Worm (Caenorhabditis elegans): Measurements from ENCODE around the gene srg-23.
"Not testable (repeated sequence)": the region's sequence is repeated elsewhere in the genome, so short reads cannot be mapped to it uniquely, and the experiment has no call there.

The srg-23 gene

DNA sequence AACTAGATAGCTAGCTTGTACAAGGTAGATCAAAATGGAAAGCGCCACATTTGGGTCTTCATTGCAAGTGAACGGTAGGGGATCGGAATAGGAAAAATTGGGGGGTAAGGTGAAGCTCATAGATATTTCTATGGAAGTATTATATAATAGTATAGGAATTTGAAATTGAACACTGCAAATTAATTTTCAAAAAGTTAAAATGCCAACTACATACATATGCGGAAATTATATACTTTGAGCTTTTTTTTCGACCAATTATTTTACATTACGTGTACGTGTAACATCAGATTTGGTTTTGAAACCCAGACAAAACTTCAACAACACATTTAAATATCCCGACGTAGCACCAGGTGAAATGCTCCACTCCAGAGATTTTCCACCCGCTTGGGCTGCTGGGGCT is at the start of gene srg-23:
srg-23 (minus strand) TSS at position 101 of the 400 bp plus-strand sequence.
- TF ChIP-seq tbx-37 (GFP tag; conservative IDR thresholded peaks at IDR 0.05) (no peak), flt-1 (GFP tag; IDR thresholded peaks at IDR 0.05) (no peak), F13C5.2 (tag; optimal IDR thresholded peaks at IDR 0.05) (no peak), scrt-1 (GFP tag; IDR thresholded peaks at IDR 0.05) (no peak), ceh-36 (tag; optimal IDR thresholded peaks at IDR 0.05) (no peak), tbx-11 (GFP tag; IDR thresholded peaks at IDR 0.05) (no peak), tra-4 (tag; optimal IDR thresholded peaks at IDR 0.05) (no peak), B0310.2 (tag; optimal IDR thresholded peaks at IDR 0.05) (no peak), hnd-1 (tag; optimal IDR thresholded peaks at IDR 0.05) (no peak), ets-7 (tag; optimal IDR thresholded peaks at IDR 0.05) (no peak), hmbx-1 (tag; optimal IDR thresholded peaks at IDR 0.05) (no peak), aly-1 (tag; optimal IDR thresholded peaks at IDR 0.05) (no peak), sea-1 (GFP tag; conservative IDR thresholded peaks at IDR 0.05) (no peak), ceh-13 (GFP tag; optimal IDR thresholded peaks at IDR 0.05) (no peak), hmg-4 (GFP tag; optimal IDR thresholded peaks at IDR 0.05) (no peak)

DNA sequence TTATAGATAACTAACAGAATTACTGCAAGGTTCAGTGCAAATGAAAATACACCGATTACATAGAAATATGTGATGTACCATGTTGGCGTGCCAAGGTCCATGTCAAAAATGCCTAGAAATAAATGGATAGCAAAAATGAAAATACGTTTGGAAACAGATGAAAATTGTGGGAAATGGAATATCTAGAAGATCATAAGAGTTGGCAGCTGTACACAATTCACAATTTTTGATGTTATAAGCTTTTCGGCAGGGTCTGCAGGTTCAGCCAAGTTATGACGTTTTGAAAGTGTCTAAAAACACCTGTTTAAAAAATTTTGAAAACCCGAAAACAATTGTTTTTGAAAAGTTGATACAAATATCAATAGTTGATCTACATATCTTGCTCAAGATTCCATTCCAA is 48.6 kb upstream of the srg-23 start, which contains the start of gene sri-43:
sri-43 (minus strand) TSS at position 101 of the 400 bp plus-strand sequence.
- not testable (repeated sequence) for TF ChIP-seq ama-1 (optimal IDR thresholded peaks at IDR 0.05); B0310.2 (tag; optimal IDR thresholded peaks at IDR 0.05); pes-1 (GFP tag; IDR thresholded peaks at IDR 0.05)

- TF ChIP-seq ceh-13 (GFP tag; optimal IDR thresholded peaks at IDR 0.05); sea-1 (GFP tag; conservative IDR thresholded peaks at IDR 0.05); tbx-11 (GFP tag; IDR thresholded peaks at IDR 0.05): not testable (repeated sequence)
Measured at ce11 chrII:3142855-3143254, 46.9 kb upstream of the srg-23 start, which contains the start of gene sri-42. TSS of gene sri-42 (minus strand) at chrII:3142955.

ce11 chrII:3137804-3138203 is 41.8 kb upstream of the srg-23 start, which contains the start of gene sri-54:
TSS of gene sri-54 (minus strand) at chrII:3137904.
- no peak for TF ChIP-seq B0310.2 (tag; optimal IDR thresholded peaks at IDR 0.05)
- TF ChIP-seq F13C5.2 (tag; optimal IDR thresholded peaks at IDR 0.05) = no peak
- no peak for TF ChIP-seq ceh-13 (GFP tag; optimal IDR thresholded peaks at IDR 0.05)
- no peak for TF ChIP-seq hmbx-1 (tag; optimal IDR thresholded peaks at IDR 0.05)
- TF ChIP-seq sea-1 (GFP tag; conservative IDR thresholded peaks at IDR 0.05) = no peak
- TF ChIP-seq hmg-4 (GFP tag; optimal IDR thresholded peaks at IDR 0.05) = no peak
- no peak for TF ChIP-seq tra-4 (tag; optimal IDR thresholded peaks at IDR 0.05)
- no peak for TF ChIP-seq hnd-1 (tag; optimal IDR thresholded peaks at IDR 0.05)
- no peak for TF ChIP-seq tbx-37 (GFP tag; conservative IDR thresholded peaks at IDR 0.05)
- no peak for TF ChIP-seq pes-1 (GFP tag; IDR thresholded peaks at IDR 0.05)
- no peak for TF ChIP-seq ets-7 (tag; optimal IDR thresholded peaks at IDR 0.05)
- no peak for TF ChIP-seq scrt-1 (GFP tag; IDR thresholded peaks at IDR 0.05)
- no peak for TF ChIP-seq tbx-11 (GFP tag; IDR thresholded peaks at IDR 0.05)
- no peak for TF ChIP-seq ama-1 (optimal IDR thresholded peaks at IDR 0.05)
- TF ChIP-seq flt-1 (GFP tag; IDR thresholded peaks at IDR 0.05) = no peak
- TF ChIP-seq ceh-36 (tag; optimal IDR thresholded peaks at IDR 0.05) = no peak

- TF ChIP-seq ama-1 (optimal IDR thresholded peaks at IDR 0.05) (no peak), ceh-36 (tag; optimal IDR thresholded peaks at IDR 0.05) (peak; percentile 63)
Measured at ce11 chrII:3135293-3135692, 39.3 kb upstream of the srg-23 start.

DNA sequence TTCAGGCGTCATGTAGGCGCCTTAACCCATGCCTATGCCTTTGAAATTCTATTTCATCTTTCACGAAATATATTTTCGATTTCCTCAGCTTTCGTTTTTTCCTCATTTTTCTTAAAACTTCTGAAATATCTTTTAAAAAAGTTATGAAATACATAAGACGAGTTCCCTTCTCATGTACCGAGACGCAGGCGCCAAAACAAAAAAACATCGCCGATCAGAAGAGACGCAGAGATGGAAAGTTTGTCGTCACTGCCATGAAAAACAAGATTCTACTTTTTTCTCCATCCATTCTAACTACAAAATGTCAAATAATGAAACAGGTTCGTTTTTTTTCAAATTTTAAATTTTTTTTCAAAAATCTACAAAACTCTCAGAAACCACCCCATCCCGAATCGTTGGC is 33.0 kb upstream of the srg-23 start, which contains the start of gene chil-24:
chil-24 (plus strand) TSS at position 156 of the 400 bp plus-strand sequence.
- TF ChIP-seq F13C5.2 (tag; optimal IDR thresholded peaks at IDR 0.05) (no peak), hnd-1 (tag; optimal IDR thresholded peaks at IDR 0.05) (no peak), sea-1 (GFP tag; conservative IDR thresholded peaks at IDR 0.05) (no peak), flt-1 (GFP tag; IDR thresholded peaks at IDR 0.05) (no peak), pes-1 (GFP tag; IDR thresholded peaks at IDR 0.05) (no peak), tbx-37 (GFP tag; conservative IDR thresholded peaks at IDR 0.05) (no peak), hmbx-1 (tag; optimal IDR thresholded peaks at IDR 0.05) (no peak)

DNA sequence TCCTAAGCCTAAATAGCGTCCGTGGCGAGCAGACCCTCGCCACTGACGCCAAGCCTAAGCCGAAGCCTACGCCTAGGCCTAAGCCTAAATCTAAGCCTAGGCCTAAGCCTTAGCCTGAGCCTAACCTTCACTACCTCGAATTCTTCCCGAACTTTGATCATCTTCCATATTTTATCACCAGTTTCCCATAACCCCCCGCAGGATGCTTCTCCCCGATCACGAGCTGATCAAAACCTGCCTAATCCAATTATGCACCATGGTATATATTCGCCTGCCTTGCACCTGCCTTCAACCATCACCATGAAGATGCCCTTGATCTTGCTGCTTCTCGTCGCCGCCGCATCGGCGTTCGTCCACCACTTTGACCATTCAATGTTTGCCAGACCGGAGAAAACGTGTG is 30.8 kb upstream of the srg-23 start, which contains the start of gene ins-31:
ins-31 (plus strand) TSS at position 301 of the 400 bp plus-strand sequence.
- 0 out of 2 replicates have a peak, but pooled peaks have one; percentile 32 for TF ChIP-seq pes-1 (GFP tag; IDR thresholded peaks at IDR 0.05)

ce11 chrII:3126341-3126740 is 30.4 kb upstream of the srg-23 start, which contains the start of gene ins-19:
TSS of gene ins-19 (minus strand) at chrII:3126441.
- TF ChIP-seq ama-1 (optimal IDR thresholded peaks at IDR 0.05) = no peak
- no peak for TF ChIP-seq ceh-36 (tag; optimal IDR thresholded peaks at IDR 0.05)
- TF ChIP-seq sea-1 (GFP tag; conservative IDR thresholded peaks at IDR 0.05) = no peak
- no peak for TF ChIP-seq scrt-1 (GFP tag; IDR thresholded peaks at IDR 0.05)

- TF ChIP-seq scrt-1 (GFP tag; IDR thresholded peaks at IDR 0.05) (no peak), ets-7 (tag; optimal IDR thresholded peaks at IDR 0.05) (no peak), tbx-11 (GFP tag; IDR thresholded peaks at IDR 0.05) (no peak), tra-4 (tag; optimal IDR thresholded peaks at IDR 0.05) (no peak), hnd-1 (tag; optimal IDR thresholded peaks at IDR 0.05) (no peak), F13C5.2 (tag; optimal IDR thresholded peaks at IDR 0.05) (no peak), ama-1 (optimal IDR thresholded peaks at IDR 0.05) (no peak), tbx-37 (GFP tag; conservative IDR thresholded peaks at IDR 0.05) (no peak), hmg-4 (GFP tag; optimal IDR thresholded peaks at IDR 0.05) (no peak), B0310.2 (tag; optimal IDR thresholded peaks at IDR 0.05) (no peak), hmbx-1 (tag; optimal IDR thresholded peaks at IDR 0.05) (no peak), ceh-36 (tag; optimal IDR thresholded peaks at IDR 0.05) (no peak), pes-1 (GFP tag; IDR thresholded peaks at IDR 0.05) (no peak), flt-1 (GFP tag; IDR thresholded peaks at IDR 0.05) (no peak), aly-1 (tag; optimal IDR thresholded peaks at IDR 0.05) (no peak), sea-1 (GFP tag; conservative IDR thresholded peaks at IDR 0.05) (no peak), ceh-13 (GFP tag; optimal IDR thresholded peaks at IDR 0.05) (no peak)
Measured at ce11 chrII:3123206-3123605, 27.2 kb upstream of the srg-23 start, which contains the start of gene srh-71. TSS of gene srh-71 (plus strand) at chrII:3123506.

Data from whole organism, early embryonic.